Worm (Caenorhabditis elegans): Measurements from ENCODE around the gene ccm-2.

ce11 chrIV:1826737-1827136 is 7.7 kb upstream of the ccm-2 start:
- TF ChIP-seq nhr-28 (tag; optimal IDR thresholded peaks at IDR 0.05) (no peak), mep-1 (tag; optimal IDR thresholded peaks at IDR 0.05) (no peak), flh-1 (GFP tag; optimal IDR thresholded peaks at IDR 0.05) (no peak)

Measured in whole organism, mixed stage, embryonic.